Fruit fly (Drosophila melanogaster) whole organism, embryonic: ENCODE data around the gene Fnta.

Experiments used
- Antp ChIP-seq: fragments of 200-800 bp; sonication (Bioruptor generic); optimal IDR thresholded peaks from 3 replicates; lab custom pipeline; 2016; ENCODE audit warnings: missing biosample characterization, missing genetic modification characterization
- BEAF-32 ChIP-seq: fragments of 200-800 bp; sonication (Bioruptor generic); optimal IDR thresholded peaks from 3 replicates; lab custom pipeline; 2017; ENCODE audit warnings: missing biosample characterization, missing genetic modification characterization, mild to moderate bottlenecking, moderate library complexity, missing genetic modification reagents
- CG10209 ChIP-seq: fragments of 200-800 bp; sonication (Bioruptor generic); optimal IDR thresholded peaks from 3 replicates; lab custom pipeline; 2017; ENCODE audit warnings: missing biosample characterization, mild to moderate bottlenecking, missing genetic modification characterization, missing genetic modification reagents
- CG10979 ChIP-seq: fragments of 200-800 bp; sonication (Bioruptor generic); optimal IDR thresholded peaks from 2 replicates; lab custom pipeline; 2018; ENCODE audit warnings: missing biosample characterization, mild to moderate bottlenecking, missing genetic modification characterization, moderate library complexity
- CG11247 ChIP-seq: fragments of 200-800 bp; sonication (Bioruptor generic); IDR thresholded peaks from 2 replicates; pipeline ENCODE4 v1.3.6; 2022; ENCODE audit warnings: missing biosample characterization, missing genetic modification characterization
- CG11398 ChIP-seq: fragments of 200-800 bp; sonication (Bioruptor generic); optimal IDR thresholded peaks from 2 replicates; lab custom pipeline; 2016; ENCODE audit warnings: missing biosample characterization, missing genetic modification characterization
- CG11456 ChIP-seq: fragments of 200-800 bp; sonication (Bioruptor generic); IDR thresholded peaks from 3 replicates; pipeline ENCODE4 v1.3.6; 2022; ENCODE audit warnings: missing biosample characterization, missing genetic modification characterization
- CG12155 ChIP-seq: fragments of 200-800 bp; sonication (Bioruptor generic); optimal IDR thresholded peaks from 3 replicates; lab custom pipeline; 2016; ENCODE audit warnings: missing biosample characterization, missing genetic modification characterization
- CG1602 ChIP-seq: fragments of 200-800 bp; sonication (Bioruptor generic); optimal IDR thresholded peaks from 3 replicates; lab custom pipeline; 2016; ENCODE audit warnings: missing biosample characterization, missing genetic modification characterization
- CG17186 ChIP-seq: fragments of 200-800 bp; sonication (Bioruptor generic); optimal IDR thresholded peaks from 3 replicates; lab custom pipeline; 2017; ENCODE audit warnings: missing biosample characterization, missing genetic modification reagents, missing genetic modification characterization
- CG2129 ChIP-seq: fragments of 200-800 bp; sonication (Bioruptor generic); IDR thresholded peaks from 2 replicates; pipeline ENCODE4 v1.3.6; 2022; ENCODE audit warnings: missing biosample characterization, missing genetic modification characterization; ENCODE audit not compliant: partially characterized antibody
- CG31224 ChIP-seq: fragments of 200-800 bp; sonication (Bioruptor generic); IDR thresholded peaks from 2 replicates; pipeline ENCODE4 v1.3.6; 2022; ENCODE audit warnings: missing biosample characterization, missing genetic modification characterization
- CG32532 ChIP-seq: fragments of 200-800 bp; sonication (Bioruptor generic); IDR thresholded peaks from 2 replicates; pipeline ENCODE4 v1.3.6; 2022; ENCODE audit warnings: missing biosample characterization, missing genetic modification characterization
- CG4730 ChIP-seq: fragments of 200-800 bp; sonication (Bioruptor generic); IDR thresholded peaks from 2 replicates; pipeline ENCODE4 v1.3.6; 2022; ENCODE audit warnings: missing biosample characterization, missing genetic modification characterization
- CG6683 ChIP-seq: fragments of 200-800 bp; sonication (Bioruptor generic); optimal IDR thresholded peaks from 2 replicates; lab custom pipeline; 2017; ENCODE audit warnings: missing biosample characterization, mild to moderate bottlenecking, missing genetic modification characterization, missing genetic modification reagents
- CG6854 ChIP-seq: fragments of 200-800 bp; sonication (Bioruptor generic); optimal IDR thresholded peaks from 3 replicates; lab custom pipeline; 2017; ENCODE audit warnings: missing biosample characterization, mild to moderate bottlenecking, missing genetic modification characterization
- CTCF ChIP-seq: fragments of 200-800 bp; sonication (Bioruptor generic); optimal IDR thresholded peaks from 2 replicates; lab custom pipeline; 2017; ENCODE audit warnings: missing biosample characterization, mild to moderate bottlenecking, missing genetic modification characterization, moderate library complexity
- CrebB ChIP-seq: fragments of 200-800 bp; sonication (Bioruptor generic); optimal IDR thresholded peaks from 3 replicates; lab custom pipeline; 2018; ENCODE audit warnings: missing biosample characterization, mild to moderate bottlenecking, missing genetic modification characterization
- Drgx ChIP-seq: fragments of 200-800 bp; sonication (Bioruptor generic); IDR thresholded peaks from 2 replicates; pipeline ENCODE4 v1.3.6; 2022; ENCODE audit warnings: missing biosample characterization, missing genetic modification characterization
- Gsc ChIP-seq: fragments of 200-800 bp; sonication (Bioruptor generic); IDR thresholded peaks from 2 replicates; pipeline ENCODE4 v1.3.6; 2022; ENCODE audit warnings: missing biosample characterization, missing genetic modification characterization
- H15 ChIP-seq: fragments of 200-800 bp; sonication (Bioruptor generic); IDR thresholded peaks from 3 replicates; pipeline ENCODE4 v1.3.6; 2022; ENCODE audit warnings: missing biosample characterization, missing genetic modification characterization
- HmgD ChIP-seq: fragments of 200-800 bp; sonication (Bioruptor generic); optimal IDR thresholded peaks from 3 replicates; lab custom pipeline; 2016; ENCODE audit warnings: missing biosample characterization, missing genetic modification characterization
- HmgZ ChIP-seq: fragments of 200-800 bp; sonication (Bioruptor generic); optimal IDR thresholded peaks from 2 replicates; lab custom pipeline; 2018; ENCODE audit warnings: missing biosample characterization, mild to moderate bottlenecking, missing genetic modification characterization
- Hr78 ChIP-seq, 2 experiments: fragments of 200-800 bp in 1 of 2; fragments of >200 bp in 1 of 2; sonication (Bioruptor generic) in 1 of 2; optimal IDR thresholded peaks; 2 replicates each; lab custom pipeline; 2017 to 2019; ENCODE audit warnings: missing biosample characterization in 2 of 2, missing genetic modification characterization in 2 of 2, mild to moderate bottlenecking in 1 of 2, moderate library complexity in 1 of 2
- Mad ChIP-seq: fragments of 200-800 bp; sonication (Bioruptor generic); optimal IDR thresholded peaks from 2 replicates; lab custom pipeline; 2016; ENCODE audit warnings: missing biosample characterization, missing genetic modification characterization
- Myb ChIP-seq: fragments of 200-800 bp; sonication (Bioruptor generic); optimal IDR thresholded peaks from 2 replicates; lab custom pipeline; 2016; ENCODE audit warnings: missing biosample characterization, missing genetic modification characterization
- Nf-YC ChIP-seq: fragments of 200-800 bp; optimal IDR thresholded peaks from 3 replicates; lab custom pipeline; 2019; ENCODE audit warnings: missing biosample characterization, mild to moderate bottlenecking, missing genetic modification characterization, moderate library complexity
- Rfx ChIP-seq: fragments of 200-800 bp; sonication (Bioruptor generic); IDR thresholded peaks from 2 replicates; pipeline ENCODE4 v1.3.6; 2022; ENCODE audit warnings: missing biosample characterization, missing genetic modification characterization
- Rx ChIP-seq: fragments of 200-800 bp; sonication (Bioruptor generic); IDR thresholded peaks from 2 replicates; pipeline ENCODE4 v1.3.6; 2022; ENCODE audit warnings: missing biosample characterization, missing genetic modification characterization
- Side ChIP-seq: fragments of 200-800 bp; sonication (Bioruptor generic); optimal IDR thresholded peaks from 2 replicates; lab custom pipeline; 2016; ENCODE audit warnings: missing biosample characterization, missing genetic modification characterization
- Sox100B ChIP-seq: fragments of 200-800 bp; sonication (Bioruptor generic); optimal IDR thresholded peaks from 3 replicates; lab custom pipeline; 2018; ENCODE audit warnings: missing biosample characterization, mild to moderate bottlenecking, missing genetic modification characterization
- Xrp1 ChIP-seq: fragments of 200-800 bp; sonication (Bioruptor generic); IDR thresholded peaks from 2 replicates; pipeline ENCODE4 v1.3.6; 2022; ENCODE audit warnings: missing biosample characterization, missing genetic modification characterization
- ab ChIP-seq: fragments of 200-800 bp; sonication (Bioruptor generic); optimal IDR thresholded peaks from 2 replicates; lab custom pipeline; 2016; ENCODE audit warnings: missing biosample characterization, missing genetic modification characterization
- bsh ChIP-seq, 2 experiments: fragments of 200-800 bp; sonication (Bioruptor generic); optimal IDR thresholded peaks; 2 replicates each; lab custom pipeline; 2017 to 2018; ENCODE audit warnings: mild to moderate bottlenecking in 2 of 2, missing biosample characterization in 2 of 2, missing genetic modification characterization in 2 of 2, moderate library complexity in 1 of 2
- chn ChIP-seq: fragments of 200-800 bp; sonication (Bioruptor generic); optimal IDR thresholded peaks from 2 replicates; lab custom pipeline; 2016; ENCODE audit warnings: missing biosample characterization, missing genetic modification characterization
- cwo ChIP-seq: fragments of 200-800 bp; sonication (Bioruptor generic); optimal IDR thresholded peaks from 3 replicates; lab custom pipeline; 2017; ENCODE audit warnings: missing biosample characterization, missing genetic modification characterization, mild to moderate bottlenecking, moderate library complexity, missing genetic modification reagents
- esg ChIP-seq: fragments of 200-800 bp; sonication (Bioruptor generic); conservative IDR thresholded peaks from 2 replicates; pipeline ENCODE4 v1.3.6; 2022; ENCODE audit warnings: missing biosample characterization, missing genetic modification characterization
- gce ChIP-seq: fragments of 200-800 bp; sonication (Bioruptor generic); IDR thresholded peaks from 3 replicates; pipeline ENCODE4 v1.3.6; 2022; ENCODE audit warnings: missing biosample characterization, missing genetic modification characterization
- gfzf ChIP-seq: fragments of 200-800 bp; sonication (Bioruptor generic); optimal IDR thresholded peaks from 2 replicates; lab custom pipeline; 2016; ENCODE audit warnings: missing biosample characterization, mild to moderate bottlenecking, missing genetic modification characterization, moderate library complexity
- gsb ChIP-seq: fragments of 200-800 bp; sonication (Bioruptor generic); IDR thresholded peaks from 2 replicates; pipeline ENCODE4 v1.3.6; 2022; ENCODE audit warnings: missing biosample characterization, missing genetic modification characterization
- hth ChIP-seq: fragments of >200 bp; optimal IDR thresholded peaks from 2 replicates; lab custom pipeline; 2017; ENCODE audit warnings: inconsistent platforms
- lab ChIP-seq: fragments of 200-800 bp; sonication (Bioruptor generic); optimal IDR thresholded peaks from 3 replicates; lab custom pipeline; 2017; ENCODE audit warnings: missing biosample characterization, missing genetic modification characterization, mild to moderate bottlenecking, moderate library complexity, missing genetic modification reagents
- luna ChIP-seq: fragments of 200-800 bp; sonication (Bioruptor generic); optimal IDR thresholded peaks from 2 replicates; lab custom pipeline; 2016; ENCODE audit warnings: missing biosample characterization, missing genetic modification characterization
- mirr ChIP-seq: fragments of 200-800 bp; sonication (Bioruptor generic); optimal IDR thresholded peaks from 3 replicates; lab custom pipeline; 2018; ENCODE audit warnings: missing biosample characterization, mild to moderate bottlenecking, missing genetic modification characterization
- mld ChIP-seq: fragments of 200-800 bp; sonication (Bioruptor generic); IDR thresholded peaks from 3 replicates; pipeline ENCODE4 v1.3.6; 2022; ENCODE audit warnings: missing biosample characterization, missing genetic modification characterization; ENCODE audit not compliant: partially characterized antibody
- otp ChIP-seq: fragments of 200-800 bp; sonication (Bioruptor generic); IDR thresholded peaks from 3 replicates; pipeline ENCODE4, ENCODE4 v1.3.6; 2022; ENCODE audit warnings: missing biosample characterization, missing genetic modification characterization
- repo ChIP-seq: fragments of 200-800 bp; sonication (Bioruptor generic); optimal IDR thresholded peaks from 2 replicates; lab custom pipeline; 2016; ENCODE audit warnings: missing biosample characterization, missing genetic modification characterization
- run ChIP-seq: fragments of 200-800 bp; sonication (Bioruptor generic); optimal IDR thresholded peaks from 3 replicates; lab custom pipeline; 2018; ENCODE audit warnings: missing biosample characterization, mild to moderate bottlenecking, missing genetic modification characterization
- seq ChIP-seq: fragments of 200-800 bp; sonication (Bioruptor generic); IDR thresholded peaks from 2 replicates; pipeline ENCODE4 v1.3.6; 2022; ENCODE audit warnings: missing biosample characterization, missing genetic modification characterization
- unpg ChIP-seq: fragments of 200-800 bp; sonication (Bioruptor generic); optimal IDR thresholded peaks from 3 replicates; lab custom pipeline; 2018; ENCODE audit warnings: missing biosample characterization, mild to moderate bottlenecking, missing genetic modification characterization, moderate library complexity

Gene Fnta

dm6 chr2L:4837772-4838397 lies 7.4 kb upstream of the Fnta start, which contains the start of the genes tank and CG12194 (continued):
- TF ChIP-seq otp (GFP tag; lab: Robert Waterston, UW) (peak; percentile 99), CG2129 (GFP tag; lab: Robert Waterston, UW) (peak; percentile 33; the same call in 1 of the 2 replicates), BEAF-32 (peak; percentile 91), Side (peak; percentile 99), gfzf (GFP tag; lab: Kevin White, UChicago) (peak; percentile 37), CG10209 (peak; percentile 99), hth (lab: Kevin White, UChicago) (no peak), Xrp1 (GFP tag; lab: Robert Waterston, UW) (peak; percentile 100), CG11456 (peak; percentile 99), CG11398 (peak; percentile 98), bsh (GFP tag; optimal IDR thresholded peaks at IDR 0.05; lab: Kevin White, UChicago) (peak; percentile 98 to 99), repo (GFP tag; lab: Kevin White, UChicago) (peak; percentile 99), Myb (peak; percentile 98), chn (GFP tag; lab: Kevin White, UChicago) (peak; percentile 99), CG6854 (peak; percentile 97), CG1602 (GFP tag; lab: Kevin White, UChicago) (peak; percentile 99), ab (peak; percentile 98), CG4730 (GFP tag; lab: Robert Waterston, UW) (peak; percentile 99), Hr78 (GFP tag; optimal IDR thresholded peaks at IDR 0.05; lab: Kevin White, UChicago) (peak in 1 of 2 experiments; percentile 86), HmgZ (peak; percentile 99), CG6683 (GFP tag; lab: Kevin White, UChicago) (peak; percentile 94), seq (GFP tag; lab: Robert Waterston, UW) (peak; percentile 99), Nf-YC (tag; lab: Kevin White, UChicago) (peak; percentile 79), Mad (GFP tag; lab: Kevin White, UChicago) (peak; percentile 99), CTCF (GFP tag; lab: Kevin White, UChicago) (peak; percentile 73), H15 (GFP tag; lab: Robert Waterston, UW) (peak; percentile 99), unpg (peak; percentile 99), CG17186 (GFP tag; lab: Kevin White, UChicago) (peak; percentile 96), CG11247 (GFP tag; lab: Robert Waterston, UW) (peak; percentile 99), gce (peak; percentile 99), gsb (peak; percentile 98), CrebB (tag; lab: Kevin White, UChicago) (peak; percentile 98), lab (peak; percentile 99), Rx (GFP tag; lab: Robert Waterston, UW) (peak; percentile 99), Drgx (GFP tag; lab: Robert Waterston, UW) (peak; percentile 100), HmgD (peak; percentile 99), CG10979 (tag; lab: Kevin White, UChicago) (peak; percentile 99), run (tag; lab: Kevin White, UChicago) (peak; percentile 96), Sox100B (peak; percentile 92), CG31224 (GFP tag; lab: Robert Waterston, UW) (peak; percentile 97), mld (GFP tag; lab: Robert Waterston, UW) (0 out of 3 replicates have a peak, but pooled peaks have one; percentile 38), Gsc (GFP tag; lab: Robert Waterston, UW) (peak; percentile 99), cwo (GFP tag; lab: Kevin White, UChicago) (peak; percentile 96), esg (peak; percentile 99), Antp (peak; percentile 99), luna (GFP tag; lab: Kevin White, UChicago) (peak; percentile 97), CG12155 (GFP tag; lab: Kevin White, UChicago) (peak; percentile 98), CG32532 (peak; percentile 99), mirr (peak; percentile 91), Rfx (GFP tag; lab: Robert Waterston, UW) (peak; percentile 100)
